Fruit fly (Drosophila melanogaster): ENCODE measurements around the gene SP555.
A peak's percentile ranks its signal among the peaks of the same experiment; 100 is the strongest.

The SP555 gene

DNA sequence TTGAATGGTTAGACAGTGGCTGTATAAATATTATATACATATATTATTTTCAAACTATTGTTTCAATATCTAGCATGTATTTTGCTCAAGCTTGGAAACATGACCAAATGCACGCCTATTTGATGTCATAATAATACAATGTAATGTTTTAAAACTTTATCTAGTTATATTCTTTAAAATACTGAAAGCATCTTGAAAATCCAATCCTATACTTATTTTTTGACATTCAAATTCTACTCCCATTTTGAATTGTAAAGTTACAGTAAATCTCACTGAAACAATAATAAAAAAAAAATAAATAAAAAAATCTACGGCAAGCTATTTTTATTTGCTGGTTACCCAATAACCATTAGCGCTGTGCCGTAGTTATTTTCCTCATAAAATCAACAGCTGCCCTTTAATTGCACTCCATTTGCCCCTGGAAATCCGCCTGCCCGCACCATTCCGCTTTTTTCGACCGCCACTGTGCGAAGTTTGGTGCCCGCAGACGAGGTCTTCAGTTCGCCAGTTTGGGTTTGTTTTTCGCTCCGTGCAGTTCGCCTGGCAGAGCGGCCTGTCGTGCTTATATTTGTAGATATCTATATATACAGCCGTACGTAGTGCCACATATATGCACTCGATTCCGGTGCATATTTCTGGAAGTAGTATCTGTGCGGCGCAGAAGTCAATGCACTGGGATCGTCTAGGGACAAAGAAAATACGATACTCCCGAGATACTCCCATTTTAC, 7.5 kb downstream of the SP555 start:
- TF ChIP-seq CG10348 (GFP tag; IDR thresholded peaks at IDR 0.05) (peak; percentile 25; the same call in 1 of the 2 replicates), CG15710 (tag; optimal IDR thresholded peaks at IDR 0.05) (peak; percentile 10), Ets98B (GFP tag; IDR thresholded peaks at IDR 0.05) (peak; percentile 55), CG14655 (GFP tag; optimal IDR thresholded peaks at IDR 0.05) (peak; percentile 57), CG8159 (tag; optimal IDR thresholded peaks at IDR 0.05) (peak; percentile 0), Snoo (tag; optimal IDR thresholded peaks at IDR 0.05) (peak; percentile 42), EcR (GFP tag; optimal IDR thresholded peaks at IDR 0.05) (peak; percentile 97), fd96Ca (GFP tag; IDR thresholded peaks at IDR 0.05) (peak; percentile 69; the same call in 2 of the 3 replicates), rn (GFP tag; IDR thresholded peaks at IDR 0.05) (no peak), CG32121 (GFP tag; IDR thresholded peaks at IDR 0.05) (peak; percentile 41; the same call in 1 of the 2 replicates), CG34367 (tag; optimal IDR thresholded peaks at IDR 0.05) (peak; percentile 5), CG8301 (tag; optimal IDR thresholded peaks at IDR 0.05) (peak; percentile 23), Pif1B (GFP tag; optimal IDR thresholded peaks at IDR 0.05) (peak; percentile 57), CG12605 (GFP tag; IDR thresholded peaks at IDR 0.05) (0 out of 2 replicates have a peak, but pooled peaks have one; percentile 25), CG4496 (GFP tag; IDR thresholded peaks at IDR 0.05) (peak; percentile 53), CG9948 (tag; optimal IDR thresholded peaks at IDR 0.05) (peak; percentile 9), D1 (tag; optimal IDR thresholded peaks at IDR 0.05) (no peak), gl (tag; optimal IDR thresholded peaks at IDR 0.05) (no peak), Pif1A (GFP tag; optimal IDR thresholded peaks at IDR 0.05) (peak; percentile 52), CG13204 (GFP tag; optimal IDR thresholded peaks at IDR 0.05) (peak; percentile 25), CG17806 (tag; optimal IDR thresholded peaks at IDR 0.05) (peak; percentile 3)

DNA sequence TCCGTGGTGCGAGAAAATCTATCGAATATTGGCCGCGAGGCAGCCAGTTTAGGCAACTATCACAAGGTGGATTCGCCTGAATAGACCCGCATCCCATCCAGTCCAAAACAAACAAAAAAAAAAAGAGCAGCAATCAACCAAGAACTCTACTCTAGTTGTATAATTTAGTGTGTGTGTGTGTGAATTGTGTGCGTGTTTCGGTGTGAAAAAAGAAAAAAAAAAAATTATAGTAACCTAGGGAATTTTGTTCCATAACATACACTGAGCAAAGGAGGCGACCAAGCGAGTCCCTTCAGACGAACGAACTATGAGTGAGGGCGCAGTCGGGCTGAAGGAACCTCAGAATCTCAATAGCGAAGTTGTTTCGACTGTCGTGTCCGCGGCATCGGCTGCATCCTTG, 8.8 kb downstream of the SP555 start:
- TF ChIP-seq CG12605 (GFP tag; IDR thresholded peaks at IDR 0.05): no peak
- no peak for TF ChIP-seq fd96Ca (GFP tag; IDR thresholded peaks at IDR 0.05)
- TF ChIP-seq Pif1A (GFP tag; optimal IDR thresholded peaks at IDR 0.05): no peak
- TF ChIP-seq CG4496 (GFP tag; IDR thresholded peaks at IDR 0.05): no peak
- no peak for TF ChIP-seq CG15710 (tag; optimal IDR thresholded peaks at IDR 0.05)
- no peak for TF ChIP-seq CG17806 (tag; optimal IDR thresholded peaks at IDR 0.05)
- TF ChIP-seq Snoo (tag; optimal IDR thresholded peaks at IDR 0.05): no peak
- no peak for TF ChIP-seq Pif1B (GFP tag; optimal IDR thresholded peaks at IDR 0.05)
- TF ChIP-seq rn (GFP tag; IDR thresholded peaks at IDR 0.05): no peak
- no peak for TF ChIP-seq CG14655 (GFP tag; optimal IDR thresholded peaks at IDR 0.05)
- no peak for TF ChIP-seq Ets98B (GFP tag; IDR thresholded peaks at IDR 0.05)
- no peak for TF ChIP-seq EcR (GFP tag; optimal IDR thresholded peaks at IDR 0.05)
- TF ChIP-seq gl (tag; optimal IDR thresholded peaks at IDR 0.05): no peak

DNA sequence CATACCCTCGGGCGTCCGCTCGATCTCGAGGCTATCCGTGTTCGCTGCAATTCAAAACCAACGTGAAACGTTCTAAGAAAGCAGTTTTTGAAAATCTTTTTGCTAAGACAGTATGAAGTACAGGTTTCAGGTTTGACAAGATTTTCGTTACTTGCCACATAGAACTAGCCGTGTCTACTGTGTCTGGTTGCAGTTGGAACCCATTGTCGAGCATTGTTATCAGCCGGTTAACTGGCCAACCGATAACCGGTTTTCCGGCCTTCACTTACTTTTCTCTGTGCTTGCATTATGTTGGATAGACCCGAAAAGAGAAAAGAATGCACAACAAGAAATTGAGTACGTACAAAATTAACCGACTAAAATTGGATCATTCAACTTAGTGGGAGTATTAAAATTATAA, 12.5 kb downstream of the SP555 start:
- TF ChIP-seq CG8301 (tag; optimal IDR thresholded peaks at IDR 0.05): peak; percentile 23
- TF ChIP-seq Pif1B (GFP tag; optimal IDR thresholded peaks at IDR 0.05): peak; percentile 14
- no peak for TF ChIP-seq CG15710 (tag; optimal IDR thresholded peaks at IDR 0.05)
- peak; percentile 51 for TF ChIP-seq EcR (GFP tag; optimal IDR thresholded peaks at IDR 0.05)
- peak; percentile 50; the same call in 1 of the 3 replicates for TF ChIP-seq CG4496 (GFP tag; IDR thresholded peaks at IDR 0.05)

DNA sequence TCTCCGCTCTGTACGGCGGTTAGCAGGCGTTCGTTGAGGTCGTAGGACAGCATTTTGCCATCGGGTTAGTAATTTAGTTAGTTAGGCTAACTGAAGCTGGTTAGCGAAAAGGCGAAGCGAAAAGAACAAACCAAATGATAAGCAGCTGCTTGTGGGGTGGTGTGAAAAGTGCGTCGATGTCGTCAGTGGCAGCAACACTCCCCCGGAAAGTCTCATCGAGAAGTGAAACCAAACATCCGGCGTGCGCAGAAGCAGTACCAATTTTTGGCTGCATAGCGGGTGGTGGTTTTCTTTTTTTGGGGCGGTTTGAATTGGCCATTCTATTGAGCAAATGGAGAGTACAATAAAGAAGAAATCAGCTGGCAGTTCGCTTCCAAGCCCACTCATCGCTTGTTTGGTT, 13.3 kb downstream of the SP555 start, which contains the start of gene CG9121:
Gene CG9121, minus strand, starts transcription at position 238 of the 400 bp plus-strand sequence.
- no peak for TF ChIP-seq Snoo (tag; optimal IDR thresholded peaks at IDR 0.05)
- TF ChIP-seq Pif1A (GFP tag; optimal IDR thresholded peaks at IDR 0.05): no peak
- TF ChIP-seq CG10348 (GFP tag; IDR thresholded peaks at IDR 0.05): no peak
- no peak for TF ChIP-seq CG9948 (tag; optimal IDR thresholded peaks at IDR 0.05)
- no peak for TF ChIP-seq CG14655 (GFP tag; optimal IDR thresholded peaks at IDR 0.05)
- TF ChIP-seq gl (tag; optimal IDR thresholded peaks at IDR 0.05): no peak
- TF ChIP-seq Pif1B (GFP tag; optimal IDR thresholded peaks at IDR 0.05): no peak
- no peak for TF ChIP-seq CG4496 (GFP tag; IDR thresholded peaks at IDR 0.05)
- TF ChIP-seq CG15710 (tag; optimal IDR thresholded peaks at IDR 0.05): no peak

DNA sequence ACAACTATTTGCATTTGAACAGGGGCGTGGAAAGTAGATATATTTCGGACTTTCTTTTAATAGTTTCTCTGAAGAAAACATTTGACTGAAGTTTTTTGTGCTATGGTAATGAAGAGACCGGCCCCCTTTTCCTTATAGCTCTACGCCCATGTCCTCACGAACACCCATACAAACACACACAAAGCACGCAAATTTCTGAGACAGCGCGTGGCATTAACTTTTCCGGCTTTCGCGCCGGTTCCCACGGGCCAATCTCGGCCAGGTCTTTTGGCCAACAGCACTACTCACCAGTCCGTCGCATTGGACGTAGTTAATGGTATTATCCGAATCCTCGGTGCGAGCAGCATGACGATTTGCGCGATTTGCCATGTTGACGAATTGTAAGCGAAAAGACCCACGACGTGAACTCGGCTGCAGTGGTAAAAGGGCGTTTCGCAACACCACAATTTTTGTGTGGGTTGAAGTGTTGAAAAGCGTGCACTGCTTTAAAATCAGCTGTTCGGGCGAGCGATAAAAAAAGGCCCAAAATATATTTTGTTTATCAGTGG, 14.9 kb downstream of the SP555 start, which contains the start of gene senju:
Gene senju, plus strand, starts transcription at position 477 of the 548 bp plus-strand sequence.
- TF ChIP-seq CG12605 (GFP tag; IDR thresholded peaks at IDR 0.05) (peak; percentile 73), CG15710 (tag; optimal IDR thresholded peaks at IDR 0.05) (peak; percentile 77), CG32121 (GFP tag; IDR thresholded peaks at IDR 0.05) (peak; percentile 79), Snoo (tag; optimal IDR thresholded peaks at IDR 0.05) (peak; percentile 80), CG4496 (GFP tag; IDR thresholded peaks at IDR 0.05) (peak; percentile 89), Pif1B (GFP tag; optimal IDR thresholded peaks at IDR 0.05) (peak; percentile 80), fd96Ca (GFP tag; IDR thresholded peaks at IDR 0.05) (peak; percentile 89), gl (tag; optimal IDR thresholded peaks at IDR 0.05) (peak; percentile 65), CG8159 (tag; optimal IDR thresholded peaks at IDR 0.05) (peak; percentile 74), CG34367 (tag; optimal IDR thresholded peaks at IDR 0.05) (peak; percentile 68), Ets98B (GFP tag; IDR thresholded peaks at IDR 0.05) (peak; percentile 87), rn (GFP tag; IDR thresholded peaks at IDR 0.05) (peak; percentile 58; the same call in 1 of the 2 replicates), CG14655 (GFP tag; optimal IDR thresholded peaks at IDR 0.05) (no peak), CG8301 (tag; optimal IDR thresholded peaks at IDR 0.05) (peak; percentile 79), CG10348 (GFP tag; IDR thresholded peaks at IDR 0.05) (no peak), Pif1A (GFP tag; optimal IDR thresholded peaks at IDR 0.05) (peak; percentile 89), CG9948 (tag; optimal IDR thresholded peaks at IDR 0.05) (peak; percentile 71), CG13204 (GFP tag; optimal IDR thresholded peaks at IDR 0.05) (no peak), CG17806 (tag; optimal IDR thresholded peaks at IDR 0.05) (peak; percentile 77), EcR (GFP tag; optimal IDR thresholded peaks at IDR 0.05) (peak; percentile 57), D1 (tag; optimal IDR thresholded peaks at IDR 0.05) (no peak)
